Fruit fly (Drosophila melanogaster) whole organism, embryonic: ENCODE data around the gene dUTPase.

Experiments used
- Abd-B ChIP-seq: fragments of 200-800 bp; sonication (Bioruptor generic); optimal IDR thresholded peaks from 2 replicates; lab custom pipeline; 2018; ENCODE audit warnings: missing biosample characterization, mild to moderate bottlenecking, missing genetic modification characterization, moderate library complexity
- Ada2b ChIP-seq: fragments of 200-800 bp; sonication (Bioruptor generic); IDR thresholded peaks from 2 replicates; pipeline ENCODE4 v1.3.6; 2022; ENCODE audit warnings: missing biosample characterization, missing genetic modification characterization
- CG10147 ChIP-seq: fragments of 200-800 bp; sonication (Bioruptor generic); optimal IDR thresholded peaks from 2 replicates; lab custom pipeline; 2019; ENCODE audit warnings: missing biosample characterization, mild to moderate bottlenecking, missing genetic modification characterization, moderate library complexity
- CG10209 ChIP-seq: fragments of 200-800 bp; sonication (Bioruptor generic); optimal IDR thresholded peaks from 3 replicates; lab custom pipeline; 2017; ENCODE audit warnings: missing biosample characterization, mild to moderate bottlenecking, missing genetic modification characterization, missing genetic modification reagents
- CG10979 ChIP-seq: fragments of 200-800 bp; sonication (Bioruptor generic); optimal IDR thresholded peaks from 2 replicates; lab custom pipeline; 2018; ENCODE audit warnings: missing biosample characterization, mild to moderate bottlenecking, missing genetic modification characterization, moderate library complexity
- CG12744 ChIP-seq: fragments of 200-800 bp; sonication (Bioruptor generic); optimal IDR thresholded peaks from 2 replicates; lab custom pipeline; 2016; ENCODE audit warnings: missing biosample characterization, missing genetic modification characterization
- CG14667 ChIP-seq: fragments of 200-800 bp; sonication (Bioruptor generic); IDR thresholded peaks from 2 replicates; pipeline ENCODE4 v1.3.6; 2022; ENCODE audit warnings: missing biosample characterization, missing genetic modification characterization
- CG15011 ChIP-seq: fragments of 200-800 bp; sonication (Bioruptor generic); optimal IDR thresholded peaks from 3 replicates; lab custom pipeline; 2018; ENCODE audit warnings: missing biosample characterization, mild to moderate bottlenecking, missing genetic modification characterization
- CG1792 ChIP-seq: fragments of 200-800 bp; sonication (Bioruptor generic); optimal IDR thresholded peaks from 2 replicates; lab custom pipeline; 2016; ENCODE audit warnings: missing biosample characterization, missing genetic modification characterization
- CG18599 ChIP-seq: fragments of 200-800 bp; sonication (Bioruptor generic); optimal IDR thresholded peaks from 3 replicates; lab custom pipeline; 2017; ENCODE audit warnings: missing biosample characterization, missing genetic modification characterization, mild to moderate bottlenecking, moderate library complexity, missing genetic modification reagents
- CG2875 ChIP-seq: fragments of 200-800 bp; sonication (Bioruptor generic); optimal IDR thresholded peaks from 2 replicates; lab custom pipeline; 2017; ENCODE audit warnings: missing biosample characterization, mild to moderate bottlenecking, missing genetic modification characterization, missing genetic modification reagents
- CG31224 ChIP-seq: fragments of 200-800 bp; sonication (Bioruptor generic); IDR thresholded peaks from 2 replicates; pipeline ENCODE4 v1.3.6; 2022; ENCODE audit warnings: missing biosample characterization, missing genetic modification characterization
- CG31365 ChIP-seq: fragments of 200-800 bp; sonication (Bioruptor generic); optimal IDR thresholded peaks from 2 replicates; lab custom pipeline; 2018; ENCODE audit warnings: missing biosample characterization, mild to moderate bottlenecking, missing genetic modification characterization
- CG3163 ChIP-seq: fragments of 200-800 bp; sonication (Bioruptor generic); optimal IDR thresholded peaks from 3 replicates; lab custom pipeline; 2016; ENCODE audit warnings: missing biosample characterization, missing genetic modification characterization
- CG3281 ChIP-seq: fragments of 200-800 bp; sonication (Bioruptor generic); optimal IDR thresholded peaks from 3 replicates; lab custom pipeline; 2017; ENCODE audit warnings: missing biosample characterization, mild to moderate bottlenecking, missing genetic modification characterization
- CG6813 ChIP-seq: fragments of 200-800 bp; sonication (Bioruptor generic); optimal IDR thresholded peaks from 2 replicates; lab custom pipeline; 2017; ENCODE audit warnings: missing biosample characterization, missing genetic modification characterization, mild to moderate bottlenecking, moderate library complexity, missing genetic modification reagents
- CG7271 ChIP-seq: fragments of 200-800 bp; sonication (Bioruptor generic); optimal IDR thresholded peaks from 2 replicates; lab custom pipeline; 2018; ENCODE audit warnings: missing biosample characterization, mild to moderate bottlenecking, missing genetic modification characterization, moderate library complexity
- CG8765 ChIP-seq: fragments of 200-800 bp; sonication (Bioruptor generic); IDR thresholded peaks from 2 replicates; pipeline ENCODE4 v1.3.6; 2022; ENCODE audit warnings: missing biosample characterization, missing genetic modification characterization
- Dip2 ChIP-seq: fragments of 200-800 bp; sonication (Bioruptor generic); IDR thresholded peaks from 2 replicates; pipeline ENCODE4 v1.3.6; 2022; ENCODE audit warnings: missing biosample characterization, missing genetic modification characterization
- Dip3 ChIP-seq: fragments of 200-800 bp; sonication (Bioruptor generic); optimal IDR thresholded peaks from 3 replicates; lab custom pipeline; 2016; ENCODE audit warnings: missing biosample characterization, missing genetic modification characterization
- Eip74EF ChIP-seq, 2 experiments: fragments of 200-800 bp in 1 of 2; fragments of >200 bp in 1 of 2; sonication (Bioruptor generic) in 1 of 2; optimal IDR thresholded peaks; 2 replicates each; lab custom pipeline; 2017 to 2019; ENCODE audit warnings: missing biosample characterization in 2 of 2, missing genetic modification characterization in 2 of 2, mild to moderate bottlenecking in 1 of 2, moderate library complexity in 1 of 2
- Fer1 ChIP-seq: fragments of 200-800 bp; sonication (Bioruptor generic); optimal IDR thresholded peaks from 2 replicates; lab custom pipeline; 2017; ENCODE audit warnings: missing biosample characterization, mild to moderate bottlenecking, missing genetic modification characterization
- Hr39 ChIP-seq: fragments of >200 bp; optimal IDR thresholded peaks from 2 replicates; lab custom pipeline; 2017
- Med ChIP-seq: fragments of 200-800 bp; sonication (Bioruptor generic); peaks from one replicate; lab custom pipeline; 2016; ENCODE audit warnings: missing biosample characterization, missing genetic modification characterization, mild to moderate bottlenecking, inconsistent platforms, moderate library complexity
- Myb ChIP-seq: fragments of 200-800 bp; sonication (Bioruptor generic); optimal IDR thresholded peaks from 2 replicates; lab custom pipeline; 2016; ENCODE audit warnings: missing biosample characterization, missing genetic modification characterization
- Neu2 ChIP-seq: fragments of 200-800 bp; sonication (Bioruptor generic); optimal IDR thresholded peaks from 3 replicates; lab custom pipeline; 2016; ENCODE audit warnings: missing biosample characterization, missing genetic modification characterization, borderline replicate concordance
- Pdp1 ChIP-seq, 2 experiments: fragments of 200-800 bp; sonication (Bioruptor generic); optimal IDR thresholded peaks; 3 replicates each; lab custom pipeline; 2016; ENCODE audit warnings: missing biosample characterization in 2 of 2, missing genetic modification characterization in 2 of 2, mild to moderate bottlenecking in 1 of 2, moderate library complexity in 1 of 2
- Rfx ChIP-seq: fragments of 200-800 bp; sonication (Bioruptor generic); IDR thresholded peaks from 2 replicates; pipeline ENCODE4 v1.3.6; 2022; ENCODE audit warnings: missing biosample characterization, missing genetic modification characterization
- Sox100B ChIP-seq: fragments of 200-800 bp; sonication (Bioruptor generic); optimal IDR thresholded peaks from 3 replicates; lab custom pipeline; 2018; ENCODE audit warnings: missing biosample characterization, mild to moderate bottlenecking, missing genetic modification characterization
- Tbp ChIP-seq: fragments of >200 bp; optimal IDR thresholded peaks from 2 replicates; lab custom pipeline; 2018; ENCODE audit warnings: missing biosample characterization, missing genetic modification characterization
- abd-A ChIP-seq: fragments of 200-800 bp; sonication (Bioruptor generic); optimal IDR thresholded peaks from 3 replicates; lab custom pipeline; 2019; ENCODE audit warnings: missing biosample characterization, mild to moderate bottlenecking, missing genetic modification characterization, moderate library complexity
- ash1 ChIP-seq: fragments of 200-800 bp; sonication (Bioruptor generic); optimal IDR thresholded peaks from 2 replicates; lab custom pipeline; 2018; ENCODE audit warnings: missing biosample characterization, mild to moderate bottlenecking, missing genetic modification characterization
- cas ChIP-seq: fragments of 200-800 bp; sonication (Bioruptor generic); IDR thresholded peaks from 2 replicates; pipeline ENCODE4 v1.3.6; 2022; ENCODE audit warnings: missing biosample characterization, missing genetic modification characterization
- caup ChIP-seq: fragments of 200-800 bp; sonication (Bioruptor generic); optimal IDR thresholded peaks from 3 replicates; lab custom pipeline; 2017; ENCODE audit warnings: missing biosample characterization, mild to moderate bottlenecking, missing genetic modification characterization, moderate library complexity; ENCODE audit not compliant: severe bottlenecking
- chn ChIP-seq: fragments of 200-800 bp; sonication (Bioruptor generic); optimal IDR thresholded peaks from 2 replicates; lab custom pipeline; 2016; ENCODE audit warnings: missing biosample characterization, missing genetic modification characterization
- corto ChIP-seq: fragments of 200-800 bp; sonication (Bioruptor generic); optimal IDR thresholded peaks from 2 replicates; lab custom pipeline; 2016; ENCODE audit warnings: missing biosample characterization, mild to moderate bottlenecking, missing genetic modification characterization, moderate library complexity
- dati ChIP-seq: fragments of 200-800 bp; sonication (Bioruptor generic); IDR thresholded peaks from 2 replicates; pipeline ENCODE4 v1.3.6; 2022; ENCODE audit warnings: missing biosample characterization, missing genetic modification characterization
- disco-r ChIP-seq: fragments of 200-800 bp; sonication (Bioruptor generic); optimal IDR thresholded peaks from 2 replicates; lab custom pipeline; 2016; ENCODE audit warnings: missing biosample characterization, missing genetic modification characterization
- gem ChIP-seq: fragments of 200-800 bp; sonication (Bioruptor generic); optimal IDR thresholded peaks from 2 replicates; lab custom pipeline; 2019; ENCODE audit warnings: missing biosample characterization, mild to moderate bottlenecking, missing genetic modification characterization, moderate library complexity
- gro ChIP-seq: fragments of 200-800 bp; sonication (Bioruptor generic); optimal IDR thresholded peaks from 2 replicates; lab custom pipeline; 2016; ENCODE audit warnings: missing biosample characterization, missing genetic modification characterization
- luna ChIP-seq: fragments of 200-800 bp; sonication (Bioruptor generic); optimal IDR thresholded peaks from 2 replicates; lab custom pipeline; 2016; ENCODE audit warnings: missing biosample characterization, missing genetic modification characterization
- nau ChIP-seq: fragments of 200-800 bp; sonication (Bioruptor generic); optimal IDR thresholded peaks from 3 replicates; lab custom pipeline; 2017; ENCODE audit warnings: missing biosample characterization, mild to moderate bottlenecking, missing genetic modification characterization, missing genetic modification reagents
- nerfin-2 ChIP-seq: fragments of 200-800 bp; sonication (Bioruptor generic); IDR thresholded peaks from 2 replicates; pipeline ENCODE4 v1.3.6; 2022; ENCODE audit warnings: missing biosample characterization, missing genetic modification characterization; ENCODE audit not compliant: partially characterized antibody
- ro ChIP-seq: fragments of 200-800 bp; sonication (Bioruptor generic); IDR thresholded peaks from 2 replicates; pipeline ENCODE4 v1.3.6; 2022; ENCODE audit warnings: missing biosample characterization, missing genetic modification characterization
- sd ChIP-seq: fragments of 200-800 bp; sonication (Bioruptor generic); optimal IDR thresholded peaks from 3 replicates; lab custom pipeline; 2018; ENCODE audit warnings: missing biosample characterization, mild to moderate bottlenecking, missing genetic modification characterization, moderate library complexity
- tx ChIP-seq: fragments of 200-800 bp; sonication (Bioruptor generic); optimal IDR thresholded peaks from 2 replicates; lab custom pipeline; 2016; ENCODE audit warnings: missing biosample characterization, missing genetic modification characterization
- unpg ChIP-seq: fragments of 200-800 bp; sonication (Bioruptor generic); optimal IDR thresholded peaks from 3 replicates; lab custom pipeline; 2018; ENCODE audit warnings: missing biosample characterization, mild to moderate bottlenecking, missing genetic modification characterization, moderate library complexity
- zen2 ChIP-seq: fragments of 200-800 bp; sonication (Bioruptor generic); IDR thresholded peaks from 3 replicates; pipeline ENCODE4 v1.3.6; 2022; ENCODE audit warnings: missing biosample characterization, missing genetic modification characterization; ENCODE audit not compliant: partially characterized antibody
- zfh2 ChIP-seq: fragments of 200-800 bp; sonication (Bioruptor generic); optimal IDR thresholded peaks from 2 replicates; lab custom pipeline; 2016; ENCODE audit warnings: missing biosample characterization, missing genetic modification characterization

dUTPase gene

DNA sequence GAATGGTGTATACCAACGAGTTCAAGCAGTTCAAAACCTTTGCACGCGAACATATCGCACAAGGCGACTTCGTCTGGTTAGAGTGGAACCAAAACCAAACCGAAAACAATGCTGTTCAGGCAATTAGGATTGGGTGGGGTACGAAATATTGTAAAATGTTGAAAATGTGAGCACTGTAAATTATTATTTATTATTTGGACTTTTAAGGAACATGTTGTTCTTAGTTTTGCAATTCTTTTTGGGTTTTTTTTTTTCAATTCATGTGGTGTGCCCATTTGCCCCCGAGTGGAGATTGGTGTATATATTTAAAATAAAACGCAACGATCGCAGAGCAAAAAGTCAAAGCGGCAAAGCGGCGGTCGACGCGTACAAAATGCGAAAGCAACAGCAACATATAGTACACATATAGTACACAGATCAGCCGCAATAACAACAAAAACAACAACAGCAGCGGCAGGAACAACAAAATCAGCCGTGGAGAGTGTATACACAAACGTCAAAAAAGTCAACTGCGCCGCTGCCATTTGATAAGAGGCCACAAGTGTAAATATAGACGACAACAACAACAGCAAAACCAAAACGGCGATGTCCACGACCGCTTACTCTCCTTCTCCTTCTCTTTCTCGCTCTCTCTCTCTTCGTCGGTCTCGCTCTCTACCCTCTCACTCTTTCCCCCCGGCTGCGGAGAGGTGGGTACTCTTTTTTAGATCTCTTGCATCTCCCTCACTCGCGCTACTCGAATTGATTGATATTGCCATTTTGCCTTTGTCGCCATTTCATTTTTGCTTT, 33.8 kb downstream of the dUTPase start (continued):
- TF ChIP-seq Dip2 (GFP tag; lab: Robert Waterston, UW): no peak
- no peak for TF ChIP-seq CG1792 (GFP tag; lab: Kevin White, UChicago)
- no peak for TF ChIP-seq CG8765 (GFP tag; lab: Robert Waterston, UW)
- no peak for TF ChIP-seq Neu2 (GFP tag; lab: Kevin White, UChicago)
- peak in 1 of 2 experiments; percentile 28 for TF ChIP-seq Pdp1 (GFP tag; optimal IDR thresholded peaks at IDR 0.05; lab: Kevin White, UChicago)
- peak; percentile 30 for TF ChIP-seq CG3281
- peak; percentile 39 for TF ChIP-seq disco-r (GFP tag; lab: Kevin White, UChicago)
- TF ChIP-seq zfh2: peak; percentile 6
- TF ChIP-seq CG14667 (GFP tag; lab: Robert Waterston, UW): no peak
- TF ChIP-seq ro (GFP tag; lab: Robert Waterston, UW): no peak
- peak; percentile 1 for TF ChIP-seq CG12744
- TF ChIP-seq zen2 (GFP tag; lab: Robert Waterston, UW): no peak
- TF ChIP-seq luna (GFP tag; lab: Kevin White, UChicago): no peak
- peak; percentile 57 for TF ChIP-seq CG18599 (GFP tag; lab: Kevin White, UChicago)
- TF ChIP-seq gro: no peak
- TF ChIP-seq Med (GFP tag; lab: Kevin White, UChicago): peak; percentile 78
- no peak for TF ChIP-seq chn (GFP tag; lab: Kevin White, UChicago)
- peak; percentile 69 for TF ChIP-seq CG6813 (GFP tag; lab: Kevin White, UChicago)
- TF ChIP-seq dati (GFP tag; lab: Robert Waterston, UW): no peak
- TF ChIP-seq Abd-B: no peak
- peak; percentile 72 for TF ChIP-seq nau (GFP tag; lab: Kevin White, UChicago)
- no peak for TF ChIP-seq Hr39
- TF ChIP-seq CG31365 (tag; lab: Kevin White, UChicago): peak; percentile 11
- TF ChIP-seq Tbp: no peak
- peak; percentile 87 for TF ChIP-seq CG3163 (GFP tag; lab: Kevin White, UChicago)
- TF ChIP-seq Dip3 (GFP tag; lab: Kevin White, UChicago): peak; percentile 66
- peak; percentile 44 for TF ChIP-seq gem
- TF ChIP-seq CG7271 (tag; lab: Kevin White, UChicago): no peak
- peak; percentile 15 for TF ChIP-seq unpg (GFP tag; lab: Kevin White, UChicago)
- no peak for TF ChIP-seq CG31224 (GFP tag; lab: Robert Waterston, UW)
- peak; percentile 43 for TF ChIP-seq Fer1 (GFP tag; lab: Kevin White, UChicago)
- TF ChIP-seq Rfx (GFP tag; lab: Robert Waterston, UW): peak; percentile 39; the same call in 1 of the 2 replicates
- no peak for TF ChIP-seq CG10979 (tag; lab: Kevin White, UChicago)
- TF ChIP-seq caup (GFP tag; lab: Kevin White, UChicago): peak; percentile 52
- TF ChIP-seq Ada2b (GFP tag; lab: Robert Waterston, UW): 0 out of 2 replicates have a peak, but pooled peaks have one; percentile 15
- TF ChIP-seq nerfin-2 (GFP tag; lab: Robert Waterston, UW): no peak
- peak; percentile 45 for TF ChIP-seq CG10147
- TF ChIP-seq Sox100B (GFP tag; lab: Kevin White, UChicago): peak; percentile 14
- TF ChIP-seq abd-A (tag; lab: Kevin White, UChicago): no peak
- peak; percentile 35 for TF ChIP-seq CG15011
- TF ChIP-seq Myb (GFP tag; lab: Kevin White, UChicago): no peak
- TF ChIP-seq ash1 (GFP tag; lab: Kevin White, UChicago): no peak
- no peak for TF ChIP-seq cas (GFP tag; lab: Robert Waterston, UW)
- TF ChIP-seq tx (GFP tag; lab: Kevin White, UChicago): no peak
- TF ChIP-seq Eip74EF (GFP tag; optimal IDR thresholded peaks at IDR 0.05; lab: Kevin White, UChicago): no peak
- TF ChIP-seq corto (GFP tag; lab: Kevin White, UChicago): peak; percentile 71
- TF ChIP-seq sd (tag; lab: Kevin White, UChicago): no peak
- TF ChIP-seq CG2875 (GFP tag; lab: Kevin White, UChicago): peak; percentile 72
- TF ChIP-seq CG10209 (GFP tag; lab: Kevin White, UChicago): peak; percentile 33
